Worm (Caenorhabditis elegans) whole organism, L3 larva: ENCODE results near the gene gnrr-7.

Source experiments
- elt-3 ChIP-seq, 3 experiments: fragments of 150-350 bp in 1 of 3; sonication (generic microtip) in 2 of 3; optimal IDR thresholded peaks; 2 replicates in 2 of 3; 4 replicates in 1 of 3; lab custom pipeline; 2014 to 2017; ENCODE audit warnings: missing biosample characterization in 3 of 3, missing genetic modification characterization in 3 of 3
- pqm-1 ChIP-seq: fragments of 150-350 bp; optimal IDR thresholded peaks from 2 replicates; lab custom pipeline; 2017; ENCODE audit warnings: missing biosample characterization, missing genetic modification characterization, inconsistent platforms
- unc-62 ChIP-seq: fragments of 150-350 bp; sonication (generic microtip); optimal IDR thresholded peaks from 4 replicates; lab custom pipeline; 2014; ENCODE audit warnings: missing biosample characterization, missing genetic modification reagents, missing genetic modification characterization
- ztf-11 ChIP-seq: fragments of 150-350 bp; optimal IDR thresholded peaks from 2 replicates; lab custom pipeline; 2014; ENCODE audit warnings: missing biosample characterization, missing genetic modification characterization

DNA sequence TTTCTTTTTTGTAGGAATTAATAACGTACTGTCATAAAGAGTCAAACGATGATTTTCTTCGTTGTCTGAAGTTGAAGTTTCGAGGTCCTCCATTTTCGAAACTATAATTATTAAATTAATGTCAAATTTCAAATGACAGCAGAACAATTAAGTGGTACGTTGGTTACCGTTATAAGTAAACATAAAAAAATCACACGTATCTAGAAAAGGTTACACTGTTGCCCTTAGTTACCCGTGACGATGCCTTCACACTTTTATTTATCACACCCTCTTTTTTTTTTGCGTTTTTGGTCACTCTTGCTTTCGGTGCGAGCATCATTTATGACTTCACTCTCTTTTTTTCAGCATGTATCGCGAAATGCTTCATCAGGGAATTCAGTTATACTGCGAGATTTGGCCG is 32.9 kb upstream of the gnrr-7 start, which contains the start of the genes C05C9.3 and C05C9.2:
- no peak for TF ChIP-seq elt-3 (tag; optimal IDR thresholded peaks at IDR 0.05; lab: Kevin White, UChicago)
- no peak for TF ChIP-seq pqm-1
- no peak for TF ChIP-seq unc-62 (GFP tag; lab: Kevin White, UChicago)
- TF ChIP-seq ztf-11 (tag; lab: Kevin White, UChicago): no peak
